Worm (Caenorhabditis elegans) whole organism, L3 larva: ENCODE results near the gene str-90.

Source experiments
- ZK546.5 ChIP-seq: sonication (generic microtip); optimal IDR thresholded peaks from 2 replicates; lab custom pipeline; 2017; ENCODE audit warnings: missing biosample characterization, missing genetic modification characterization
- egl-27 ChIP-seq: sonication (generic microtip); optimal IDR thresholded peaks from 4 replicates; lab custom pipeline; 2017; ENCODE audit warnings: missing biosample characterization, missing genetic modification reagents, missing genetic modification characterization
- elt-3 ChIP-seq, 3 experiments: fragments of 150-350 bp in 1 of 3; sonication (generic microtip) in 2 of 3; optimal IDR thresholded peaks; 2 replicates in 2 of 3; 4 replicates in 1 of 3; lab custom pipeline; 2014 to 2017; ENCODE audit warnings: missing biosample characterization in 3 of 3, missing genetic modification characterization in 3 of 3
- fkh-10 ChIP-seq: sonication (generic microtip); optimal IDR thresholded peaks from 2 replicates; lab custom pipeline; 2017; ENCODE audit warnings: missing biosample characterization, missing genetic modification reagents, missing genetic modification characterization
- lin-39 ChIP-seq: fragments of 150-350 bp; optimal IDR thresholded peaks from 2 replicates; lab custom pipeline; 2018; ENCODE audit warnings: missing biosample characterization, missing genetic modification reagents, missing genetic modification characterization
- nhr-237 ChIP-seq: fragments of 150-350 bp; optimal IDR thresholded peaks from 2 replicates; lab custom pipeline; 2014; ENCODE audit warnings: missing biosample characterization, missing genetic modification characterization
- pha-4 ChIP-seq: fragments of 150-350 bp; optimal IDR thresholded peaks from 2 replicates; lab custom pipeline; 2014; ENCODE audit warnings: missing biosample characterization, missing genetic modification reagents, missing genetic modification characterization
- skn-1 ChIP-seq: fragments of 150-350 bp; optimal IDR thresholded peaks from 2 replicates; lab custom pipeline; 2014; ENCODE audit warnings: missing biosample characterization, missing genetic modification characterization
- unc-62 ChIP-seq: fragments of 150-350 bp; sonication (generic microtip); optimal IDR thresholded peaks from 4 replicates; lab custom pipeline; 2014; ENCODE audit warnings: missing biosample characterization, missing genetic modification reagents, missing genetic modification characterization
- ztf-11 ChIP-seq: fragments of 150-350 bp; optimal IDR thresholded peaks from 2 replicates; lab custom pipeline; 2014; ENCODE audit warnings: missing biosample characterization, missing genetic modification characterization
- ztf-4 ChIP-seq: fragments of 150-350 bp; optimal IDR thresholded peaks from 2 replicates; lab custom pipeline; 2014; ENCODE audit warnings: missing biosample characterization, missing genetic modification characterization

ce11 chrV:8095378-8095777 lies 7.7 kb upstream of the str-90 start, which contains the start of gene str-146:
- TF ChIP-seq nhr-237 = no peak
- no peak for TF ChIP-seq unc-62 (GFP tag; lab: Kevin White, UChicago)
- no peak for TF ChIP-seq elt-3 (tag; optimal IDR thresholded peaks at IDR 0.05; lab: Kevin White, UChicago)
- no peak for TF ChIP-seq ztf-11 (tag; lab: Kevin White, UChicago)
- TF ChIP-seq pha-4 (tag; lab: Kevin White, UChicago) = no peak
- TF ChIP-seq ZK546.5 = no peak
- no peak for TF ChIP-seq egl-27 (tag; lab: Kevin White, UChicago)
- TF ChIP-seq ztf-4 (tag; lab: Kevin White, UChicago) = no peak
- TF ChIP-seq skn-1 (tag; lab: Kevin White, UChicago) = no peak
- no peak for TF ChIP-seq lin-39 (tag; lab: Kevin White, UChicago)
- TF ChIP-seq fkh-10 (GFP tag; lab: Kevin White, UChicago) = no peak
